Worm (Caenorhabditis elegans): ENCODE results near the gene T12A7.9.

DNA sequence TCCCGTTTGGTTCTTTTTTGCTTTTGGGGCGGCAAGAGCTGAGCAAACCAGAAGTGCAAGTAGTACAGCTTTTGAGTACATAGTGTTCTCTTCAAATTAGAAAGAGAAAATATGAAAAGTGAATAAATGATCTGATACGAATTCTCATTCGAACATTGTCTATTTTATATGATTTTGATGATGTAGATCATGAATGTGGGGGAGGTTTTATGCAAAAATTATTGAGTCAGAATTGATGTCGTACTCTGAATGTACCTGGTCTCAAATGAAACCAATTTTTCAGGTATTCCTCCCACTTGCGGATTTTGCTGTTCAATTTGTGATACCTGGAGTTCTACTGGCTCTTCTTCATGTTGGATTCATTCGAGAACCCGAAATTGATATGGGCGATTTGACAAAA is 15.6 kb downstream of the T12A7.9 start, which contains the start of gene K01A6.4:
- TF ChIP-seq ztf-29 (GFP tag; IDR thresholded peaks at IDR 0.05), result no peak
- TF ChIP-seq tab-1 (GFP tag; IDR thresholded peaks at IDR 0.05), result no peak
- no peak for TF ChIP-seq klf-2 (GFP tag; conservative IDR thresholded peaks at IDR 0.05)
- TF ChIP-seq flt-1 (GFP tag; IDR thresholded peaks at IDR 0.05), result no peak
- TF ChIP-seq ztf-23 (GFP tag; IDR thresholded peaks at IDR 0.05), result no peak
- no peak for TF ChIP-seq med-1 (GFP tag; optimal IDR thresholded peaks at IDR 0.05; ENCODE audit: insufficient read depth)
- TF ChIP-seq T22C8.4 (GFP tag; IDR thresholded peaks at IDR 0.05), result no peak
- TF ChIP-seq cog-1 (tag; optimal IDR thresholded peaks at IDR 0.05), result no peak
